Fruit fly (Drosophila melanogaster): ENCODE data around the gene Alp4.

DNA sequence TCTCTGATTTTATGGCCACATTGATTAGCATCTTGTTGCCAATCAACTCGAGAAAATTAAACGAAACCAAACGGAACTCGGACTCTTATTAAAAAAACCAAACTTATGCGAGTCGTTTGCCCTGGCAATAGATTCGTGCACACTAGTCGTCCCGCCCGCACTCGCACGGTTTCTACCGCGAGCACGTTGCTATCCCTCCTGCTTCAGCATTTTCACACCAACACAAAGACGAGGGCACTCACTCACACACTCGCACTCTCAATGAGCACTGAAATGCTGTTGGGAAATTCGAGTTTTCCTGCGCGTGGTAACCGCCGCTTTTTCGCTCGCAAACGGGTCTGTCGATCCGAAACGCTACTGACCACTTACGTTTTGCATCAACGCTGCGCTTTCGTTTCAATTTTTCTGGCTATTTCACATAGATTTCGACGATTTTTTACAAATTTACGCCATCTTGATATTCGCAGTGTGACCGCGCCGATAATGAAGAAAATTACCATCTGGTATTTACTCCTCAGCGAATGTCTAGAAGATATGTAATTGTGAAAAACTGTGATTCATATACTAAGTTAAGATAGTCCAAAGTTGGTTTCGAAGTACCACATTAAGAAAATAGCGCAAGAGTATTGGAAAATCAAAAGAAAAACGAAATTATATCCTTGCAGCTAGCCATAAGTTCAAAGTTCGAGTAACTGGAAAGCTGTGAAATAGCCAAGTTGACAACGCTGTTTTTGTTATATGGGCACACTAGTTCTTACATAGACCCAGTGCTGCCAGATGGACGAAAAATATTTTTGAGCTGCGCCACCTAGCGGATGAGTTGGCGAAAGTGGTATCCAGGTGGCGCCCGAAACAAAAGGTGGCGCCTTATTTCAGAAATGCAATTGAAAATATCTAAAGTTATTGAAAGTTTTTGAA, 12.2 kb downstream of the Alp4 start, which contains the start of gene dco:
- TF ChIP-seq CG14655 (GFP tag; optimal IDR thresholded peaks at IDR 0.05) (no peak), Snoo (tag; optimal IDR thresholded peaks at IDR 0.05) (no peak)
